Fruit fly (Drosophila melanogaster): ENCODE data around the gene Gnpnat.

DNA sequence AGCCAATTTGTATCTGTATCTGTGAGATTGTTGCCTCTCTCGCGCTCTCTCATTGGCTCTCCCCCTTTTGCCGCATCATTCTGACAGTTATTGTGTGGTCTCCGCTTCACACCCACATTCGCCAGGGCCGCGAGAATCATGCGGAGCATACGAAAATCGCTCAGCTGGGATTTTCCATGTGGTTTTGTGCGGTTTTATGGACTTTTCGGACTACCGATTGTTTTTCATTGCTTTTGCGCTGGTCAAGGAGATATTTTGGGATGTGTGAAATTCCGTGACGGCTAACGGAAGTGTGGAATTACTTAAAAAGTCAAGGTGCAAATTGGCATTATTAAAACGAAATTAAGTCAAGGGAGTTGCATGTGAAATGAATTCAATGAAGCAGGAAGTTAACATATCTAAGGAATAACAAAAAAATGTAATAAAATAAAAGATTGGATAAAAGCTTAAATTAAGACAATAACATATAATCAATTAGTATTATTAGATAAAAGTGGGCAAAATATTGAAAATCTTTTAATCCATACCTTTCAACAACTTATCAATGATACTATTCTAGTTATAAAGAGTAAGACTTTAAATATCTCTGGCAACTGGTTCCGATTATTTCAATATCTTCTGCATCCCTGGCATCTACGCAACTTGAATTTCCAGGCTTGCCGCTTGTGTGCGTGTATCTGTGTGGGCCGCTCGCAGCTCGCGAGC, 34.2 kb downstream of the Gnpnat start:
- no peak for TF ChIP-seq Sin3A (optimal IDR thresholded peaks at IDR 0.05)
- TF ChIP-seq insv (optimal IDR thresholded peaks at IDR 0.05) = no peak
- peak; percentile 99 for TF ChIP-seq psq (optimal IDR thresholded peaks at IDR 0.05)
- no peak for TF ChIP-seq Myc (optimal IDR thresholded peaks at IDR 0.05)

All from Kc167 (cell line).